Worm (Caenorhabditis elegans): ENCODE data around the gene damt-1.

DNA sequence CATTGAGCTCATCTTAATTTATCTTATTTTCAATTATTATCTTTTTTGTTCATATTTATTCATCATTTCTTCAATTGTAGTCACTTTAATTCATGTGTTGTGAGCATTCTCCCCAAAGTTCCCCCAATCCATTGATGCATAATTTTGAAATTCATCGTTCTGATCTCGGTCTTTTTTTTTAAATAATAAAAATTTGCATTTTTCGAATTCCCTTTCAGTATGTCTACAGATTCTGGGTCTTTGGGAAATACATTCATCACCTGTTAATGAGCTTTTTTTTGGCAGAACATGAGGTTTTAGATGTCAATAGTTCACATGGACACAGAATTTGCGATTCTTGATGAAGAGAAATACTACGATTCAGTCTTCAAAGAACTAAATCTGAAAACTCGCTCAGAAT, at the start of gene damt-1:
- no peak for TF ChIP-seq dao-5 (tag; optimal IDR thresholded peaks at IDR 0.05)
- no peak for TF ChIP-seq him-1 (tag; optimal IDR thresholded peaks at IDR 0.05)
- no peak for TF ChIP-seq W03F9.2 (tag; optimal IDR thresholded peaks at IDR 0.05)
